Worm (Caenorhabditis elegans) whole organism, L1 larva: Measurements from ENCODE around the gene col-175.

Experiments used
- aly-2 ChIP-seq: fragments of 150-350 bp; optimal IDR thresholded peaks from 2 replicates; lab custom pipeline; 2014; ENCODE audit warnings: missing biosample characterization, missing genetic modification characterization
- ceh-82 ChIP-seq, 3 experiments: fragments of 150-350 bp in 1 of 3; sonication (generic microtip) in 2 of 3; optimal IDR thresholded peaks; 2 replicates each; lab custom pipeline; 2014 to 2017; ENCODE audit warnings: missing biosample characterization in 3 of 3, missing genetic modification characterization in 3 of 3
- fkh-10 ChIP-seq: sonication (generic microtip); optimal IDR thresholded peaks from 2 replicates; lab custom pipeline; 2017; ENCODE audit warnings: missing biosample characterization, missing genetic modification reagents, missing genetic modification characterization
- fos-1 ChIP-seq: fragments of 150-350 bp; optimal IDR thresholded peaks from 2 replicates; lab custom pipeline; 2014; ENCODE audit warnings: missing biosample characterization, missing genetic modification characterization
- mef-2 ChIP-seq: fragments of 150-350 bp; optimal IDR thresholded peaks from 2 replicates; lab custom pipeline; 2014; ENCODE audit warnings: missing biosample characterization, missing genetic modification characterization
- nhr-11 ChIP-seq: fragments of 150-350 bp; optimal IDR thresholded peaks from 2 replicates; lab custom pipeline; 2014; ENCODE audit warnings: missing biosample characterization, missing genetic modification characterization
- nhr-12 ChIP-seq: sonication (generic microtip); optimal IDR thresholded peaks from 2 replicates; lab custom pipeline; 2017; ENCODE audit warnings: missing biosample characterization, missing genetic modification characterization
- nhr-76 ChIP-seq: sonication (generic microtip); optimal IDR thresholded peaks from 2 replicates; lab custom pipeline; 2017; ENCODE audit warnings: missing biosample characterization, missing genetic modification characterization
- snpc-4 ChIP-seq: fragments of 150-350 bp; optimal IDR thresholded peaks from 2 replicates; lab custom pipeline; 2014; ENCODE audit warnings: missing biosample characterization, missing genetic modification characterization
- tbx-2 ChIP-seq: sonication (generic microtip); optimal IDR thresholded peaks from 2 replicates; lab custom pipeline; 2016; ENCODE audit warnings: missing genetic modification characterization, missing compliant biosample characterization
- unc-30 ChIP-seq: sonication (generic microtip); optimal IDR thresholded peaks from 2 replicates; lab custom pipeline; 2017; ENCODE audit warnings: missing biosample characterization, missing genetic modification characterization
- xbp-1 ChIP-seq: sonication (generic microtip); optimal IDR thresholded peaks from 2 replicates; lab custom pipeline; 2016; ENCODE audit warnings: missing genetic modification characterization, missing compliant biosample characterization
- zag-1 ChIP-seq: fragments of 150-350 bp; optimal IDR thresholded peaks from 2 replicates; lab custom pipeline; 2014; ENCODE audit warnings: missing biosample characterization, missing genetic modification characterization
- ztf-11 ChIP-seq, 2 experiments: sonication (generic microtip); optimal IDR thresholded peaks; 2 replicates each; lab custom pipeline; 2016 to 2017; ENCODE audit warnings: missing genetic modification characterization in 2 of 2, missing biosample characterization in 1 of 2, missing compliant biosample characterization in 1 of 2

DNA sequence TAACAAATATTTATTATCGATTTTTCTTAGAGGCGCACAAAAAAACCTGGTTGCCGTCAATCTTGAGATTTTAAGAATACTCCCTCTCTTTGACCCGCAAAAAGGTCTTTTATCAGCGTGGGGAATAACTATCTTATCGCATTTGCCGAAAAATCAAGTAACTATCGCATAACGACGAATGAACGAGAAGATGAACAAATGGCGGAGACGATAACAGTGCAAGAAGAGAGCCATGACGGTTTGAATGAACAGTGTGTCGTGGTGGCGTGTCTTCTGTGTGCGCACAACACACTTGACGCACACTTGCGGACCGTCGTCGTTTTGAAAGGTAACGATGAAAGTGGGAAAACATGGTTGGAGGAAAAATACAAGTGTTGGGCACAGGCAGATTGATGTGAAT, 37.5 kb upstream of the col-175 start:
- TF ChIP-seq zag-1 (tag; lab: Kevin White, UChicago) (no peak), ceh-82 (tag; optimal IDR thresholded peaks at IDR 0.05; lab: Kevin White, UChicago) (peak in 1 of 3 experiments; percentile 39), xbp-1 (tag; lab: Kevin White, UChicago) (peak; percentile 1), unc-30 (no peak), snpc-4 (no peak), ztf-11 (tag; optimal IDR thresholded peaks at IDR 0.05; lab: Kevin White, UChicago) (no peak), fkh-10 (GFP tag; lab: Kevin White, UChicago) (no peak), mef-2 (tag; lab: Kevin White, UChicago) (no peak), nhr-11 (no peak), nhr-76 (tag; lab: Kevin White, UChicago) (no peak), fos-1 (tag; lab: Kevin White, UChicago) (no peak), tbx-2 (no peak), aly-2 (tag; lab: Kevin White, UChicago) (no peak), nhr-12 (tag; lab: Kevin White, UChicago) (no peak)
